Fruit fly (Drosophila melanogaster) ovary, adult (tissue): ENCODE measurements around the gene CG11598.

Experiments used
- CG17801 ChIP-seq: fragments of 200-800 bp; optimal IDR thresholded peaks from 2 replicates; lab custom pipeline; 2019; ENCODE audit warnings: missing biosample characterization, mild to moderate bottlenecking, missing genetic modification characterization, moderate library complexity; ENCODE audit not compliant: partially characterized antibody

The CG11598 gene

DNA sequence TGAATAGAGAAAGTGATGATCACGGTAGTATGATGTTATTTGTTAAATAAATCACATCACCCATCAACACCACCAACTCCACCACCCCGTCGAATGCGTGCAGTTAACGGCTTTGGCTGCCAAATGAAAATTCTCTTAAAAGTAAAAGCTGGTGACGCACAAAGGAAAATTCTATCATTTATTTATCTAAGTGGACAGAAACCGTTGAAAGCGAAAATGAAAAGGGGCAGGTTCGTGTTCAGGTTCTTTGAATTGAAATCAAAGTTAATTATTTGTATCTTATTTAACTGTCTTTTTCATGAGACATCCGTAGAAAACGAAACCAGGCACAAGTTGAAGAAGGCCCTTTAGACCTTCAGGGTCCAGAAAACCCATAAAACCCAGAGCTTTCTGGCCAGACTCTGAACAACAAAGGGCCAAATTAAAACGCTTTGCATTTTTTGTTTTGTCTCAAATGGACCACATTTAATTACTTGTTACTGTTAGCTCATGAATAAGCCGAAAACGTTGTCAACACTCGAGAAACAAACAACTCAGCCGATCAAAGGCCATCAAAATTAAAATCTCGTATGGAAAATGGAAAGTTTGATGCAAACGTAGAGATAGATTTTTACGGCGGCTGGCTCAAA is 31.6 kb downstream of the CG11598 start:
- TF ChIP-seq CG17801 (GFP tag; lab: Kevin White, UChicago), result no peak

DNA sequence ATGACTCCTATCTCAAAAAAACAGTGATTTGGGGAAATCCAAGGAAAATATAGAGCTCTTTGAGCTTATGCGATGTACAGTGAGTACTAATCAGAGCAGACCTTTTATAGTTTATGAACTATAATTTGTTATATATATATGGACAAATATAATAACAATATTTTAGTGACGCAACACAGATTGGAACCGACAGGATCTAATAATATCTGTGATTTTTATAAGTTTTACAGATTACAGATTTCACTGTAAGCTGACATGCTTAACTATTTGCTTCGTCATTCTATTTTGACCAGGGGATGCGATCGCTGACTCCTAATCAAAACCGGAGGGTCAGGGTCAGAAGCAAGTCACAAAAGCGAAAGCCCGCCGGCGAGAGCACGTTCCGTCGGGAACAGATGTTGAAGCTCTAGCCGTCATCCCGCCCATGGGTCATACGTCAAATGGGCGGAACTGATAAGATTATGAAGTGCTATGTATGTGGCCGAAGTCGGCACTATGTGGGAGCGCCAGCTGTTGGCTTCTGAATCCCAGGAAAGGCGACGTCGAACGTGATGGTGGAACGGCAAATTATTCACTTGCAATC is 39.4 kb downstream of the CG11598 start, which contains the start of gene Gnmt:
TSS of gene Gnmt (plus strand) at position 568 of the 583 bp plus-strand sequence.
- TF ChIP-seq CG17801 (GFP tag; lab: Kevin White, UChicago), result no peak

DNA sequence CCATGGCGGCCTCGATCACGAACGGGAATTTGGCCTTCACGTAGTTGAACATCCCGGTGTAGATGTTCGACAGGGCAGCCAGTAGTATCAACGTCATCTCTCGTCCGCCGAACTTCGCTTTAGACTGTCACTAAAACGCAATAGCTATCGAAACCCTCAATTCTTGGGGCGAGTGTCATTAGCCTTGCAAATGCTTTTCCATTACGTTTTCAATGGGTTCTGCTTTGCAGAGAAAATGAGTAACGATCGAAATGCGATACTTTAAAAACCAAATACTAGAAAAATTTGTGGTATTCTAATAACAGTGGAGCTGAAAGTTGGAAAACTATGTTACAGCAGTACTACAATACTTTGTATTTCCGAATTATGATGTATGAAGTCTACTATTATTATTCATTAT is 41.4 kb downstream of the CG11598 start, which contains the start of gene CG43630:
TSS of gene CG43630 (minus strand) at position 101 of the 400 bp plus-strand sequence.
- no peak for TF ChIP-seq CG17801 (GFP tag; lab: Kevin White, UChicago)

DNA sequence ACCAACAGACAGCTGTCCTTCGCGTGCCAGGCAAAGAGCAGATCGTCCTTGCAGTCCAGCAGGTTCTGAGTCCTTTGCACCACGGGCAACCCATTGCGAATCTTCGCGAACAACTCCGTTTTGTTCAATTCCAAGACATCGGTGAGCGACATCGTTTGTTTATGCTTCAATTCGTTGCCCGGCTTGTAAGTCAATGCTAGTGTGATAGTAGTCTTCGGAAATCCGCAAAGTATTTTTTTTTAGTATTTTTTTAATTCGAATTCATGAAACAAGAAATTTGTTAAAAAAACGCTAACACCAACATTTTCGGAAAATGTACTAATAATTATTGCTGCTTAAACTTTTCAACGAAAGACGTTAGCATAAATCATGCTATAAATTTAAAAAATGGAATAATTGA is 44.1 kb downstream of the CG11598 start, which contains the start of gene mbo:
TSS of gene mbo (minus strand) at position 203 of the 400 bp plus-strand sequence.
- no peak for TF ChIP-seq CG17801 (GFP tag; lab: Kevin White, UChicago)

DNA sequence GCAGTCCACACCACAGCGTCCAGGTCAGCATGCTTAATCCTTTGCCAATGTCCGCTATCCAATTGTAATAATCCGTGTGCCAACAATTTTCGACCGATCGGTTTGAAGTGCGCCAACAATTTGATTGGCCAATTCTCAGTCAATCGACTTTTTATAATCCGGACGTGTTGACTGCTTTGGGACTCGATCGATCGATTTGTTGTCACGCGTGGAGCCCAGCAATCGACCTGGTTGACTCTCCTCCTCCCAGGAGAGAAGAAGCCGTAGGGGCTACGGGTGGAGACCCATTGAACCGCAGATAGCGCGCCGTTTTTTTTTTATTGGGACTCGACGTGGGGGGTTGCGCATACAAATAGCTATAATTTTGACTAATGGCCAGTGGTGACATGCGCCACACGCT is 46.6 kb downstream of the CG11598 start, which contains the start of gene Cyp313a4:
TSS of gene Cyp313a4 (minus strand) at position 101 of the 400 bp plus-strand sequence.
- no peak for TF ChIP-seq CG17801 (GFP tag; lab: Kevin White, UChicago)

DNA sequence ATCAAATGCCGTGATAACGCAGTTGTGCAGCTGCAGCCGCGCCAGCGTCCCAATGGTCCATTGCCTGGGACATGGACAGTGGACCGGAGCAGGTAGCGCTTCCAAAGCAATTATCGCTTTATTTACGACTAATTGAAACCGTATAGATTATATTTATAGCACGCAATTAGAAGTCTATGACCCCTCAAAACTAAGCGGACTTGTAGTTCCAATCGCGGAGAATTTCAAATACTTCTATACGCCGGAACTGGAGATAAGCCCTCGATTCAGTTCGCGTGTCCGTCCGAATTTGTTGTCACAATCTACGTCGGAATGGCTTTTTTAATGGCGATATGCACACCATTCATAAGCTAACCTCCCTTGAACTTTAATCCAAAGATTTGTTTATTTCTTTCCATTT is 50.6 kb downstream of the CG11598 start:
- no peak for TF ChIP-seq CG17801 (GFP tag; lab: Kevin White, UChicago)
